Fruit fly (Drosophila melanogaster) whole organism, embryonic: Measurements from ENCODE around the gene Epp.

Source experiments
- CG10431 ChIP-seq: fragments of 200-800 bp; sonication (Bioruptor generic); optimal IDR thresholded peaks from 3 replicates; lab custom pipeline; 2018; ENCODE audit warnings: missing biosample characterization, mild to moderate bottlenecking, missing genetic modification characterization
- CG10462 ChIP-seq: fragments of 200-800 bp; sonication (Bioruptor generic); optimal IDR thresholded peaks from 2 replicates; lab custom pipeline; 2016; ENCODE audit warnings: missing biosample characterization, missing genetic modification characterization
- CG11695 ChIP-seq: fragments of 200-800 bp; sonication (Bioruptor generic); IDR thresholded peaks from 3 replicates; pipeline ENCODE4 v1.3.6; 2022; ENCODE audit warnings: missing biosample characterization, missing genetic modification characterization
- CG11696 ChIP-seq: fragments of 200-800 bp; sonication (Bioruptor generic); IDR thresholded peaks from 2 replicates; pipeline ENCODE4 v1.3.6; 2022; ENCODE audit warnings: missing biosample characterization, missing genetic modification characterization
- CG12071 ChIP-seq: fragments of 200-800 bp; sonication (Bioruptor generic); optimal IDR thresholded peaks from 3 replicates; lab custom pipeline; 2018; ENCODE audit warnings: missing biosample characterization, mild to moderate bottlenecking, missing genetic modification characterization
- CG14050 ChIP-seq: fragments of 200-800 bp; sonication (Bioruptor generic); IDR thresholded peaks from 3 replicates; pipeline ENCODE4 v1.3.6; 2022; ENCODE audit warnings: missing biosample characterization, missing genetic modification characterization
- CG14667 ChIP-seq: fragments of 200-800 bp; sonication (Bioruptor generic); IDR thresholded peaks from 2 replicates; pipeline ENCODE4 v1.3.6; 2022; ENCODE audit warnings: missing biosample characterization, missing genetic modification characterization
- CG1647 ChIP-seq: fragments of 200-800 bp; sonication (Bioruptor generic); optimal IDR thresholded peaks from 3 replicates; lab custom pipeline; 2016; ENCODE audit warnings: missing biosample characterization, missing genetic modification characterization
- CG18764 ChIP-seq: fragments of 200-800 bp; sonication (Bioruptor generic); optimal IDR thresholded peaks from 3 replicates; lab custom pipeline; 2016; ENCODE audit warnings: missing biosample characterization, missing genetic modification characterization
- CG2129 ChIP-seq: fragments of 200-800 bp; sonication (Bioruptor generic); IDR thresholded peaks from 2 replicates; pipeline ENCODE4 v1.3.6; 2022; ENCODE audit warnings: missing biosample characterization, missing genetic modification characterization; ENCODE audit not compliant: partially characterized antibody
- CG30403 ChIP-seq: fragments of 200-800 bp; sonication (Bioruptor generic); optimal IDR thresholded peaks from 3 replicates; lab custom pipeline; 2016; ENCODE audit warnings: missing biosample characterization, missing genetic modification characterization
- CG32532 ChIP-seq: fragments of 200-800 bp; sonication (Bioruptor generic); IDR thresholded peaks from 2 replicates; pipeline ENCODE4 v1.3.6; 2022; ENCODE audit warnings: missing biosample characterization, missing genetic modification characterization
- CG43689 ChIP-seq: fragments of 200-800 bp; sonication (Bioruptor generic); IDR thresholded peaks from 2 replicates; pipeline ENCODE4 v1.3.6; 2022; ENCODE audit warnings: missing biosample characterization, missing genetic modification characterization
- CG5953 ChIP-seq: fragments of 200-800 bp; sonication (Bioruptor generic); IDR thresholded peaks from 2 replicates; pipeline ENCODE4 v1.3.6; 2022; ENCODE audit warnings: missing biosample characterization, missing genetic modification characterization
- CG6689 ChIP-seq: fragments of 200-800 bp; sonication (Bioruptor generic); IDR thresholded peaks from 2 replicates; pipeline ENCODE4 v1.3.6; 2022; ENCODE audit warnings: missing biosample characterization, missing genetic modification characterization
- CG7372 ChIP-seq: fragments of 200-800 bp; sonication (Bioruptor generic); IDR thresholded peaks from 2 replicates; pipeline ENCODE4 v1.3.6; 2022; ENCODE audit warnings: missing biosample characterization, missing genetic modification characterization
- CG7839 ChIP-seq: fragments of 200-800 bp; sonication (Bioruptor generic); optimal IDR thresholded peaks from 3 replicates; lab custom pipeline; 2018; ENCODE audit warnings: missing biosample characterization, mild to moderate bottlenecking, missing genetic modification characterization, moderate library complexity
- CG8290 ChIP-seq, 3 experiments: fragments of 200-800 bp; sonication (Bioruptor generic); optimal IDR thresholded peaks; 2 replicates each; lab custom pipeline; 2016 to 2019; ENCODE audit warnings: missing biosample characterization in 3 of 3, missing genetic modification characterization in 3 of 3, mild to moderate bottlenecking in 2 of 3, moderate library complexity in 1 of 3
- CG8388 ChIP-seq: fragments of 200-800 bp; sonication (Bioruptor generic); optimal IDR thresholded peaks from 2 replicates; lab custom pipeline; 2019; ENCODE audit warnings: missing biosample characterization, mild to moderate bottlenecking, missing genetic modification characterization, moderate library complexity
- CG9932 ChIP-seq: fragments of 200-800 bp; sonication (Bioruptor generic); IDR thresholded peaks from 2 replicates; pipeline ENCODE4 v1.3.6; 2022; ENCODE audit warnings: missing biosample characterization, missing genetic modification characterization
- Chrac-16 ChIP-seq: fragments of 200-800 bp; sonication (Bioruptor generic); optimal IDR thresholded peaks from 3 replicates; lab custom pipeline; 2016; ENCODE audit warnings: missing biosample characterization, missing genetic modification characterization
- CrebB ChIP-seq: fragments of 200-800 bp; sonication (Bioruptor generic); optimal IDR thresholded peaks from 3 replicates; lab custom pipeline; 2018; ENCODE audit warnings: missing biosample characterization, mild to moderate bottlenecking, missing genetic modification characterization
- Dll ChIP-seq: fragments of 200-800 bp; sonication (Bioruptor generic); IDR thresholded peaks from 4 replicates; pipeline ENCODE4 v1.3.6; 2022; ENCODE audit warnings: missing biosample characterization, missing genetic modification characterization; ENCODE audit not compliant: partially characterized antibody
- Drgx ChIP-seq: fragments of 200-800 bp; sonication (Bioruptor generic); IDR thresholded peaks from 2 replicates; pipeline ENCODE4 v1.3.6; 2022; ENCODE audit warnings: missing biosample characterization, missing genetic modification characterization
- E2f1 ChIP-seq: fragments of 200-800 bp; sonication (Bioruptor generic); IDR thresholded peaks from 2 replicates; pipeline ENCODE4 v1.3.6; 2022; ENCODE audit warnings: missing biosample characterization, missing genetic modification characterization
- Hmr ChIP-seq: fragments of 200-800 bp; sonication (Bioruptor generic); optimal IDR thresholded peaks from 3 replicates; lab custom pipeline; 2017; ENCODE audit warnings: mild to moderate bottlenecking, missing biosample characterization, missing genetic modification reagents, missing genetic modification characterization
- Mad ChIP-seq: fragments of 200-800 bp; sonication (Bioruptor generic); optimal IDR thresholded peaks from 2 replicates; lab custom pipeline; 2016; ENCODE audit warnings: missing biosample characterization, missing genetic modification characterization
- Med ChIP-seq: fragments of 200-800 bp; sonication (Bioruptor generic); peaks from one replicate; lab custom pipeline; 2016; ENCODE audit warnings: missing biosample characterization, missing genetic modification characterization, mild to moderate bottlenecking, inconsistent platforms, moderate library complexity
- Optix ChIP-seq: fragments of 200-800 bp; sonication (Bioruptor generic); IDR thresholded peaks from 3 replicates; pipeline ENCODE4 v1.3.6; 2022; ENCODE audit warnings: missing biosample characterization, missing genetic modification characterization
- Rx ChIP-seq: fragments of 200-800 bp; sonication (Bioruptor generic); IDR thresholded peaks from 2 replicates; pipeline ENCODE4 v1.3.6; 2022; ENCODE audit warnings: missing biosample characterization, missing genetic modification characterization
- Sry-δ ChIP-seq: fragments of 200-800 bp; sonication (Bioruptor generic); optimal IDR thresholded peaks from 2 replicates; lab custom pipeline; 2016; ENCODE audit warnings: missing biosample characterization, missing genetic modification characterization
- Xrp1 ChIP-seq: fragments of 200-800 bp; sonication (Bioruptor generic); IDR thresholded peaks from 2 replicates; pipeline ENCODE4 v1.3.6; 2022; ENCODE audit warnings: missing biosample characterization, missing genetic modification characterization
- YL-1 ChIP-seq: fragments of 200-800 bp; sonication (Bioruptor generic); optimal IDR thresholded peaks from 3 replicates; lab custom pipeline; 2017; ENCODE audit warnings: missing biosample characterization, mild to moderate bottlenecking, missing genetic modification characterization
- btn ChIP-seq: fragments of 200-800 bp; sonication (Bioruptor generic); optimal IDR thresholded peaks from 2 replicates; lab custom pipeline; 2016; ENCODE audit warnings: missing biosample characterization, missing genetic modification characterization
- cas ChIP-seq: fragments of 200-800 bp; sonication (Bioruptor generic); IDR thresholded peaks from 2 replicates; pipeline ENCODE4 v1.3.6; 2022; ENCODE audit warnings: missing biosample characterization, missing genetic modification characterization
- cg ChIP-seq: fragments of 200-800 bp; sonication (Bioruptor generic); optimal IDR thresholded peaks from 3 replicates; lab custom pipeline; 2019; ENCODE audit warnings: missing biosample characterization, mild to moderate bottlenecking, missing genetic modification characterization, moderate library complexity
- chinmo ChIP-seq: fragments of 200-800 bp; sonication (Bioruptor generic); IDR thresholded peaks from 4 replicates; pipeline ENCODE4 v1.3.6; 2022; ENCODE audit warnings: missing biosample characterization, missing genetic modification characterization; ENCODE audit not compliant: partially characterized antibody
- dpn ChIP-seq, 2 experiments: fragments of 200-800 bp; sonication (Bioruptor generic); optimal IDR thresholded peaks; 3 replicates each; lab custom pipeline; 2016; ENCODE audit warnings: missing biosample characterization in 2 of 2, missing genetic modification characterization in 2 of 2
- grn ChIP-seq: fragments of 200-800 bp; sonication (Bioruptor generic); optimal IDR thresholded peaks from 3 replicates; lab custom pipeline; 2017; ENCODE audit warnings: missing biosample characterization, missing genetic modification characterization
- gsb ChIP-seq: fragments of 200-800 bp; sonication (Bioruptor generic); IDR thresholded peaks from 2 replicates; pipeline ENCODE4 v1.3.6; 2022; ENCODE audit warnings: missing biosample characterization, missing genetic modification characterization
- lov ChIP-seq, 2 experiments: fragments of 200-800 bp in 1 of 2; fragments of >200 bp in 1 of 2; sonication (Bioruptor generic) in 1 of 2; IDR thresholded peaks in 1 of 2; optimal IDR thresholded peaks in 1 of 2; 2 replicates in 1 of 2; 3 replicates in 1 of 2; pipeline versions ENCODE4 v1.3.6 to Lab custom; 2017 to 2022; ENCODE audit warnings: missing biosample characterization in 1 of 2, missing genetic modification characterization in 1 of 2
- mld ChIP-seq: fragments of 200-800 bp; sonication (Bioruptor generic); IDR thresholded peaks from 3 replicates; pipeline ENCODE4 v1.3.6; 2022; ENCODE audit warnings: missing biosample characterization, missing genetic modification characterization; ENCODE audit not compliant: partially characterized antibody
- rib ChIP-seq: fragments of 200-800 bp; sonication (Bioruptor generic); IDR thresholded peaks from 2 replicates; pipeline ENCODE4 v1.3.6; 2022; ENCODE audit warnings: missing biosample characterization, missing genetic modification characterization
- sc ChIP-seq, 3 experiments: fragments of >200 bp in 2 of 3; fragments of 200-800 bp in 1 of 3; sonication (Bioruptor generic) in 1 of 3; optimal IDR thresholded peaks; 2 replicates in 2 of 3; 3 replicates in 1 of 3; lab custom pipeline; 2017; ENCODE audit warnings: mild to moderate bottlenecking in 1 of 3, missing biosample characterization in 1 of 3, missing genetic modification characterization in 1 of 3, missing genetic modification reagents in 1 of 3
- usp ChIP-seq: fragments of >200 bp; optimal IDR thresholded peaks from 2 replicates; lab custom pipeline; 2017; ENCODE audit warnings: missing biosample characterization, missing genetic modification characterization
- vnd ChIP-seq: fragments of 200-800 bp; sonication (Bioruptor generic); IDR thresholded peaks from 3 replicates; pipeline ENCODE4 v1.3.6; 2022; ENCODE audit warnings: missing biosample characterization, missing genetic modification characterization; ENCODE audit not compliant: partially characterized antibody
- zen2 ChIP-seq: fragments of 200-800 bp; sonication (Bioruptor generic); IDR thresholded peaks from 3 replicates; pipeline ENCODE4 v1.3.6; 2022; ENCODE audit warnings: missing biosample characterization, missing genetic modification characterization; ENCODE audit not compliant: partially characterized antibody

The Epp gene

dm6 chr3R:24031019-24031824, 38.5 kb upstream of the Epp start:
- 0 out of 2 replicates have a peak, but pooled peaks have one; percentile 23 for TF ChIP-seq Rx (GFP tag; lab: Robert Waterston, UW)
- TF ChIP-seq btn (GFP tag; lab: Kevin White, UChicago) = no peak
- TF ChIP-seq CG43689 (GFP tag; lab: Robert Waterston, UW) = no peak
- TF ChIP-seq Dll = peak; percentile 37; the same call in 1 of the 4 replicates
- peak; percentile 49 for TF ChIP-seq Med
- no peak for TF ChIP-seq CG14667
- TF ChIP-seq rib (GFP tag; lab: Robert Waterston, UW) = peak; percentile 98
- no peak for TF ChIP-seq vnd
- no peak for TF ChIP-seq CG11696 (GFP tag; lab: Robert Waterston, UW)
- no peak for TF ChIP-seq usp (GFP tag; lab: Kevin White, UChicago)
- no peak for TF ChIP-seq CG30403
- no peak for TF ChIP-seq Mad
- TF ChIP-seq CG7839 (tag; lab: Kevin White, UChicago) = no peak
- TF ChIP-seq CG5953 (GFP tag; lab: Robert Waterston, UW) = no peak
- peak; percentile 26 for TF ChIP-seq YL-1 (GFP tag; lab: Kevin White, UChicago)
- no peak for TF ChIP-seq sc (optimal IDR thresholded peaks at IDR 0.05; lab: Kevin White, UChicago)
- no peak for TF ChIP-seq sc (GFP tag; optimal IDR thresholded peaks at IDR 0.05; lab: Kevin White, UChicago)
- no peak for TF ChIP-seq CG8290 (GFP tag; optimal IDR thresholded peaks at IDR 0.05; lab: Kevin White, UChicago)
- TF ChIP-seq CG8290 (tag; optimal IDR thresholded peaks at IDR 0.05; lab: Kevin White, UChicago) = peak in 1 of 2 experiments; percentile 32
- no peak for TF ChIP-seq CG2129
- no peak for TF ChIP-seq Chrac-16 (GFP tag; lab: Kevin White, UChicago)
- peak; percentile 52; the same call in 1 of the 2 replicates for TF ChIP-seq CG32532 (GFP tag; lab: Robert Waterston, UW)
- peak; percentile 25; the same call in 1 of the 2 replicates for TF ChIP-seq CG7372 (GFP tag; lab: Robert Waterston, UW)
- TF ChIP-seq zen2 = 0 out of 3 replicates have a peak, but pooled peaks have one; percentile 25
- peak; percentile 6 for TF ChIP-seq CrebB (tag; lab: Kevin White, UChicago)
- TF ChIP-seq Hmr = no peak
- peak in 1 of 2 experiments; percentile 3 for TF ChIP-seq dpn (GFP tag; optimal IDR thresholded peaks at IDR 0.05; lab: Kevin White, UChicago)
- TF ChIP-seq CG10431 (GFP tag; lab: Kevin White, UChicago) = no peak
- TF ChIP-seq Optix = no peak
- peak; percentile 90; the same call in 3 of the 4 replicates for TF ChIP-seq chinmo (GFP tag; lab: Robert Waterston, UW)
- TF ChIP-seq CG6689 (GFP tag; lab: Robert Waterston, UW) = 0 out of 2 replicates have a peak, but pooled peaks have one; percentile 5
- TF ChIP-seq grn (GFP tag; lab: Kevin White, UChicago) = no peak
- no peak for TF ChIP-seq CG10462
- no peak for TF ChIP-seq CG1647
- TF ChIP-seq lov (optimal IDR thresholded peaks at IDR 0.05; lab: Kevin White, UChicago) = no peak
- TF ChIP-seq lov (GFP tag; IDR thresholded peaks at IDR 0.05; lab: Robert Waterston, UW) = no peak
- no peak for TF ChIP-seq E2f1
- TF ChIP-seq gsb (GFP tag; lab: Robert Waterston, UW) = no peak
- TF ChIP-seq cg (GFP tag; lab: Kevin White, UChicago) = peak; percentile 85
- TF ChIP-seq CG8388 = no peak
- TF ChIP-seq cas (GFP tag; lab: Robert Waterston, UW) = 0 out of 2 replicates have a peak, but pooled peaks have one; percentile 22
- peak; percentile 8 for TF ChIP-seq CG12071
- no peak for TF ChIP-seq CG9932 (GFP tag; lab: Robert Waterston, UW)
- 0 out of 3 replicates have a peak, but pooled peaks have one; percentile 12 for TF ChIP-seq CG14050 (GFP tag; lab: Robert Waterston, UW)
- no peak for TF ChIP-seq mld (GFP tag; lab: Robert Waterston, UW)
- TF ChIP-seq CG11695 (GFP tag; lab: Robert Waterston, UW) = peak; percentile 25; the same call in 2 of the 3 replicates
- TF ChIP-seq Drgx = peak; percentile 65
- no peak for TF ChIP-seq CG18764 (GFP tag; lab: Kevin White, UChicago)
- TF ChIP-seq Sry-δ (GFP tag; lab: Kevin White, UChicago) = no peak
- no peak; the same call in 1 of the 2 replicates for TF ChIP-seq Xrp1 (GFP tag; lab: Robert Waterston, UW)
